Fruit fly (Drosophila melanogaster): ENCODE results near the gene CG4496.
A peak's percentile ranks its signal among the peaks of the same experiment; 100 is the strongest.

CG4496 gene

DNA sequence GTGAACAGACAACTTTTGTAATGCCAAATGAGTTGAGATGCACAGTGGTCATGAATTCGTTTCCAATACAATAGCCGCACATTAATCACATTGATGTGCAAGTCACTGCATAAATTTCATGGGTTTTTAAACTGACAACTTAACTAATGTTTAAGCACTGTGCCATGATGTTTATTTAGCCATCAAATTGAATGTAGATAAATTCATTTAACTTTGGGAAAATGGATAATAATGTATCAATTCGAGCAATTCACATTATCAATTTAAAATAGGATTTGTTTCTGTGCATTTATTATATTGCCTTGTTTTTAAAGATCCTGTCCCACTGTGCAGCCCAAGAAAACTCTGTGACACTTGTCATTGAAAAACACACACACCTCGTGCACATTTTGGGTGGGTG lies 41.7 kb downstream of the CG4496 start (continued):
- peak; percentile 36 for TF ChIP-seq sob (GFP tag; IDR thresholded peaks at IDR 0.05)
- TF ChIP-seq Atf6 (GFP tag; IDR thresholded peaks at IDR 0.05) = peak; percentile 41; the same call in 1 of the 2 replicates
- TF ChIP-seq en (GFP tag; optimal IDR thresholded peaks at IDR 0.05) = peak; percentile 64
- 0 out of 2 replicates have a peak, but pooled peaks have one; percentile 26 for TF ChIP-seq Nf-YA (GFP tag; IDR thresholded peaks at IDR 0.05)
- peak; percentile 53 for TF ChIP-seq CG8089 (GFP tag; optimal IDR thresholded peaks at IDR 0.05)
- TF ChIP-seq Mad (GFP tag; optimal IDR thresholded peaks at IDR 0.05) = peak; percentile 31
- TF ChIP-seq ERR (GFP tag; optimal IDR thresholded peaks at IDR 0.05) = no peak
- TF ChIP-seq h (optimal IDR thresholded peaks at IDR 0.05) = no peak
- peak; percentile 66 for TF ChIP-seq CG14710 (tag; optimal IDR thresholded peaks at IDR 0.05)
- TF ChIP-seq CG16779 (GFP tag; IDR thresholded peaks at IDR 0.05) = no peak
- TF ChIP-seq CG9797 (GFP tag; optimal IDR thresholded peaks at IDR 0.05) = no peak
- peak; percentile 35 for TF ChIP-seq CG3281 (GFP tag; optimal IDR thresholded peaks at IDR 0.05)
- TF ChIP-seq unpg (GFP tag; optimal IDR thresholded peaks at IDR 0.05) = peak; percentile 85
- TF ChIP-seq HLH3B (GFP tag; IDR thresholded peaks at IDR 0.05) = peak; percentile 79
- TF ChIP-seq Awh (GFP tag; IDR thresholded peaks at IDR 0.05) = peak; percentile 35
- peak; percentile 16 for TF ChIP-seq CG15011 (GFP tag; optimal IDR thresholded peaks at IDR 0.05)
- no peak for TF ChIP-seq ash1 (GFP tag; optimal IDR thresholded peaks at IDR 0.05)
- peak; percentile 43 for TF ChIP-seq Nf-YB (GFP tag; optimal IDR thresholded peaks at IDR 0.05)
- peak; percentile 47 for TF ChIP-seq shn (GFP tag; optimal IDR thresholded peaks at IDR 0.05)
- peak; percentile 49 for TF ChIP-seq twi (tag; optimal IDR thresholded peaks at IDR 0.05)
- TF ChIP-seq CG13296 (GFP tag; optimal IDR thresholded peaks at IDR 0.05) = peak; percentile 56
- peak; percentile 47 for TF ChIP-seq cato (GFP tag; optimal IDR thresholded peaks at IDR 0.05; ENCODE audit: borderline replicate concordance)
- peak; percentile 89 for TF ChIP-seq Ets65A (GFP tag)
- TF ChIP-seq cas (GFP tag; IDR thresholded peaks at IDR 0.05) = no peak
- TF ChIP-seq Med (GFP tag) = peak; percentile 90
- TF ChIP-seq CG13424 (tag; optimal IDR thresholded peaks at IDR 0.05) = peak; percentile 79
- TF ChIP-seq trem (tag; optimal IDR thresholded peaks at IDR 0.05) = peak; percentile 67
- TF ChIP-seq Lim3 (GFP tag; IDR thresholded peaks at IDR 0.05) = no peak
- TF ChIP-seq CG6683 (GFP tag; optimal IDR thresholded peaks at IDR 0.05) = no peak
- peak; percentile 64; the same call in 1 of the 2 replicates for TF ChIP-seq sim (GFP tag; IDR thresholded peaks at IDR 0.05)
- TF ChIP-seq p53 (GFP tag; optimal IDR thresholded peaks at IDR 0.05) = peak; percentile 31
- no peak for TF ChIP-seq gro (GFP tag; optimal IDR thresholded peaks at IDR 0.05)
- peak; percentile 59 for TF ChIP-seq CG6813 (GFP tag; optimal IDR thresholded peaks at IDR 0.05)
- no peak for TF ChIP-seq pita (GFP tag; optimal IDR thresholded peaks at IDR 0.05)
- TF ChIP-seq ap (GFP tag; IDR thresholded peaks at IDR 0.05) = peak; percentile 64; the same call in 1 of the 2 replicates
- peak; percentile 56; the same call in 1 of the 2 replicates for TF ChIP-seq Oaz (GFP tag; IDR thresholded peaks at IDR 0.05)
- TF ChIP-seq CG1647 (GFP tag; optimal IDR thresholded peaks at IDR 0.05) = no peak
- TF ChIP-seq sens-2 (GFP tag; IDR thresholded peaks at IDR 0.05) = no peak
- TF ChIP-seq her (GFP tag; optimal IDR thresholded peaks at IDR 0.05) = peak; percentile 53
- peak; percentile 65 for TF ChIP-seq Atf-2 (GFP tag; optimal IDR thresholded peaks at IDR 0.05)
- no peak for TF ChIP-seq ham (GFP tag; IDR thresholded peaks at IDR 0.05)
- peak; percentile 14 for TF ChIP-seq Bteb2 (GFP tag; optimal IDR thresholded peaks at IDR 0.05)
- no peak for TF ChIP-seq gfzf (GFP tag; optimal IDR thresholded peaks at IDR 0.05)
- TF ChIP-seq Meics (GFP tag; optimal IDR thresholded peaks at IDR 0.05) = peak; percentile 52
- peak; percentile 66 for TF ChIP-seq HHEX (GFP tag; optimal IDR thresholded peaks at IDR 0.05)
- peak; percentile 51 for TF ChIP-seq NC2β (GFP tag; optimal IDR thresholded peaks at IDR 0.05)
- TF ChIP-seq CG17802 (tag; optimal IDR thresholded peaks at IDR 0.05) = peak; percentile 27
- peak; percentile 49; the same call in 2 of the 3 replicates for TF ChIP-seq CG7357 (GFP tag; IDR thresholded peaks at IDR 0.05)
- TF ChIP-seq HmgZ (tag; optimal IDR thresholded peaks at IDR 0.05) = peak; percentile 13
- TF ChIP-seq CG4730 (GFP tag; IDR thresholded peaks at IDR 0.05) = peak; percentile 40; the same call in 1 of the 2 replicates
- peak; percentile 49 for TF ChIP-seq CG15696 (tag; optimal IDR thresholded peaks at IDR 0.05)
- peak; percentile 34 for TF ChIP-seq CG4617 (GFP tag; optimal IDR thresholded peaks at IDR 0.05; ENCODE audit: borderline replicate concordance)

All from whole organism, embryonic.